Worm (Caenorhabditis elegans) whole organism, L1 larva: ENCODE results near the gene T28C12.2.

Experiments
- Y116A8C.19 ChIP-seq: sonication (generic microtip); optimal IDR thresholded peaks from 2 replicates; lab custom pipeline; 2016; ENCODE audit warnings: missing compliant biosample characterization, missing genetic modification characterization, borderline replicate concordance
- aly-2 ChIP-seq: fragments of 150-350 bp; optimal IDR thresholded peaks from 2 replicates; lab custom pipeline; 2014; ENCODE audit warnings: missing biosample characterization, missing genetic modification characterization
- blmp-1 ChIP-seq: fragments of 150-350 bp; optimal IDR thresholded peaks from 2 replicates; lab custom pipeline; 2014; ENCODE audit warnings: missing biosample characterization, missing genetic modification characterization
- ceh-8 ChIP-seq: fragments of 200-800 bp; sonication (Bioruptor generic); optimal IDR thresholded peaks from 2 replicates; lab custom pipeline; 2018; ENCODE audit warnings: mild to moderate bottlenecking, missing genetic modification characterization, moderate library complexity, missing compliant biosample characterization
- ceh-82 ChIP-seq, 3 experiments: fragments of 150-350 bp in 1 of 3; sonication (generic microtip) in 2 of 3; optimal IDR thresholded peaks; 2 replicates each; lab custom pipeline; 2014 to 2017; ENCODE audit warnings: missing biosample characterization in 3 of 3, missing genetic modification characterization in 3 of 3
- ceh-88 ChIP-seq: fragments of 200-800 bp; sonication (Bioruptor generic); IDR thresholded peaks from 2 replicates; pipeline ENCODE4 v1.3.6; 2022; ENCODE audit warnings: missing genetic modification characterization, missing compliant biosample characterization
- ces-1 ChIP-seq: fragments of 150-350 bp; optimal IDR thresholded peaks from 2 replicates; lab custom pipeline; 2014; ENCODE audit warnings: missing biosample characterization, missing genetic modification reagents, missing genetic modification characterization
- dsc-1 ChIP-seq: sonication (generic microtip); optimal IDR thresholded peaks from 2 replicates; lab custom pipeline; 2016; ENCODE audit warnings: mild to moderate bottlenecking, missing genetic modification characterization, missing compliant biosample characterization
- efl-1 ChIP-seq, 4 experiments: fragments of 150-350 bp; optimal IDR thresholded peaks in 3 of 4; peaks in 1 of 4; 1 replicate in 1 of 4; 2 replicates in 3 of 4; lab custom pipeline; 2014; ENCODE audit warnings: missing biosample characterization in 2 of 4, missing genetic modification characterization in 2 of 4, missing genetic modification reagents in 2 of 4
- egl-13 ChIP-seq: sonication (generic microtip); optimal IDR thresholded peaks from 2 replicates; lab custom pipeline; 2016; ENCODE audit warnings: missing genotype, missing genetic modification reagents, missing genetic modification characterization, missing compliant biosample characterization
- egl-27 ChIP-seq, 2 experiments: fragments of 150-350 bp in 1 of 2; sonication (generic microtip); optimal IDR thresholded peaks; 3 replicates each; lab custom pipeline; 2017 to 2018; ENCODE audit warnings: missing biosample characterization in 2 of 2, missing genetic modification characterization in 2 of 2, missing genetic modification reagents in 2 of 2
- elt-2 ChIP-seq: sonication (generic microtip); optimal IDR thresholded peaks from 2 replicates; lab custom pipeline; 2016; ENCODE audit warnings: missing genetic modification characterization, mild to moderate bottlenecking, inconsistent platforms, missing compliant biosample characterization, missing genetic modification reagents
- ets-5 ChIP-seq: fragments of 200-800 bp; sonication (Bioruptor generic); IDR thresholded peaks from 2 replicates; pipeline ENCODE4 v1.3.6; 2022; ENCODE audit warnings: missing genetic modification characterization, missing compliant biosample characterization
- fkh-8 ChIP-seq: sonication (generic microtip); optimal IDR thresholded peaks from 2 replicates; lab custom pipeline; 2016; ENCODE audit warnings: mild to moderate bottlenecking, missing genetic modification characterization, missing compliant biosample characterization
- hlh-17 ChIP-seq: fragments of 200-800 bp; sonication (Bioruptor generic); optimal IDR thresholded peaks from 2 replicates; lab custom pipeline; 2018; ENCODE audit warnings: missing genetic modification characterization, mild to moderate bottlenecking, missing compliant biosample characterization, moderate library complexity, borderline replicate concordance
- isw-1 ChIP-seq: fragments of 200-800 bp; sonication (Bioruptor generic); IDR thresholded peaks from 2 replicates; pipeline ENCODE4 v1.3.6; 2022; ENCODE audit warnings: missing genetic modification characterization, missing compliant biosample characterization
- lin-15B ChIP-seq: fragments of 150-350 bp; sonication (generic microtip); optimal IDR thresholded peaks from 3 replicates; lab custom pipeline; 2014; ENCODE audit warnings: missing biosample characterization, missing genetic modification characterization
- lin-35 ChIP-seq, 2 experiments: fragments of 150-350 bp; optimal IDR thresholded peaks; 2 replicates each; lab custom pipeline; 2014; ENCODE audit warnings: missing biosample characterization in 2 of 2, missing genetic modification characterization in 2 of 2, missing genetic modification reagents in 2 of 2
- mab-9 ChIP-seq: fragments of 200-800 bp; sonication (Bioruptor generic); IDR thresholded peaks from 2 replicates; pipeline ENCODE4 v1.3.6; 2022; ENCODE audit warnings: missing genetic modification reagents, missing genetic modification characterization, missing compliant biosample characterization
- mef-2 ChIP-seq: fragments of 150-350 bp; optimal IDR thresholded peaks from 2 replicates; lab custom pipeline; 2014; ENCODE audit warnings: missing biosample characterization, missing genetic modification characterization
- mep-1 ChIP-seq: fragments of 150-350 bp; optimal IDR thresholded peaks from 2 replicates; lab custom pipeline; 2014; ENCODE audit warnings: missing biosample characterization, missing genetic modification characterization
- nhr-11 ChIP-seq: fragments of 150-350 bp; optimal IDR thresholded peaks from 2 replicates; lab custom pipeline; 2014; ENCODE audit warnings: missing biosample characterization, missing genetic modification characterization
- nhr-12 ChIP-seq: sonication (generic microtip); optimal IDR thresholded peaks from 2 replicates; lab custom pipeline; 2017; ENCODE audit warnings: missing biosample characterization, missing genetic modification characterization
- nhr-237 ChIP-seq: fragments of 150-350 bp; optimal IDR thresholded peaks from 2 replicates; lab custom pipeline; 2014; ENCODE audit warnings: missing biosample characterization, missing genetic modification characterization
- nhr-76 ChIP-seq: sonication (generic microtip); optimal IDR thresholded peaks from 2 replicates; lab custom pipeline; 2017; ENCODE audit warnings: missing biosample characterization, missing genetic modification characterization
- nhr-85 ChIP-seq: sonication (generic microtip); peaks from one replicate; lab custom pipeline; 2016; ENCODE audit warnings: missing genetic modification characterization, inconsistent platforms, missing compliant biosample characterization
- pag-3 ChIP-seq: sonication (generic microtip); optimal IDR thresholded peaks from 2 replicates; lab custom pipeline; 2017; ENCODE audit warnings: missing genetic modification characterization, mild to moderate bottlenecking, missing compliant biosample characterization, antibody characterized with exemption, borderline replicate concordance; ENCODE audit not compliant: insufficient read depth
- pax-3 ChIP-seq: fragments of 200-800 bp; sonication (Bioruptor generic); optimal IDR thresholded peaks from 2 replicates; lab custom pipeline; 2018; ENCODE audit warnings: mild to moderate bottlenecking, missing genetic modification characterization, moderate library complexity, missing compliant biosample characterization
- rnt-1 ChIP-seq: sonication (generic microtip); optimal IDR thresholded peaks from 2 replicates; lab custom pipeline; 2016; ENCODE audit warnings: mild to moderate bottlenecking, missing genetic modification characterization, moderate library complexity, missing compliant biosample characterization
- snu-23 ChIP-seq: sonication (generic microtip); optimal IDR thresholded peaks from 2 replicates; lab custom pipeline; 2016; ENCODE audit warnings: missing genetic modification characterization, missing compliant biosample characterization
- tbx-2 ChIP-seq: sonication (generic microtip); optimal IDR thresholded peaks from 2 replicates; lab custom pipeline; 2016; ENCODE audit warnings: missing genetic modification characterization, missing compliant biosample characterization
- unc-130 ChIP-seq: fragments of 150-350 bp; optimal IDR thresholded peaks from 2 replicates; lab custom pipeline; 2017; ENCODE audit warnings: missing biosample characterization, missing genetic modification characterization, inconsistent platforms
- unc-30 ChIP-seq: sonication (generic microtip); optimal IDR thresholded peaks from 2 replicates; lab custom pipeline; 2017; ENCODE audit warnings: missing biosample characterization, missing genetic modification characterization
- unc-86 ChIP-seq: sonication (generic microtip); optimal IDR thresholded peaks from 2 replicates; lab custom pipeline; 2016; ENCODE audit warnings: missing genetic modification characterization, missing compliant biosample characterization
- unc-98 ChIP-seq: fragments of 200-800 bp; sonication (Bioruptor generic); IDR thresholded peaks from 2 replicates; pipeline ENCODE4 v1.3.6; 2022; ENCODE audit warnings: missing genetic modification characterization, missing compliant biosample characterization
- xbp-1 ChIP-seq: sonication (generic microtip); optimal IDR thresholded peaks from 2 replicates; lab custom pipeline; 2016; ENCODE audit warnings: missing genetic modification characterization, missing compliant biosample characterization

The T28C12.2 gene

DNA sequence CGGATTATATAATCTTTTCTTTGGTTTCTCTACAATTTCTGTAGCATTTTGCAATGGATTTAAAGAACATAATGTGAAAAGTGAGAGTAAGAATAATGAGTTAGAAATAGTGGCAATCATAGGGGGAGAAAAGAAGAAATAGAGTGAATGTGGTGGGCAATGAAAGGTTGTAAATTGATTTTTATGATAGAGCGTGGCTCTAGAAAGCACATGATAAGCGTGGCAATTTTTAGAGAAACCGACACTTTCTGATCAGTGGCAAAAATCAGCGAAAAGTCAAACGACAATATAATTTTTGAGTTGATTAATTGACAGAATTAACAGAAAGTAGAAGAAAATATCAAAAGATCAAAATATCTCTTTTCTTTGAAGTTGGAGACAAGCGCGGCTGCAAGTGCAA is 36.6 kb upstream of the T28C12.2 start, which contains the start of gene K12B6.9:
TSS of gene K12B6.9 (minus strand) at position 266 of the 400 bp plus-strand sequence.
- TF ChIP-seq ceh-82 (tag; optimal IDR thresholded peaks at IDR 0.05; lab: Kevin White, UChicago) (no peak), lin-35 (GFP tag; optimal IDR thresholded peaks at IDR 0.05; lab: Kevin White, UChicago) (peak in 1 of 2 experiments; percentile 32), elt-2 (peak; percentile 55)
- TF ChIP-seq, all 84 proteins: peak for 2

DNA sequence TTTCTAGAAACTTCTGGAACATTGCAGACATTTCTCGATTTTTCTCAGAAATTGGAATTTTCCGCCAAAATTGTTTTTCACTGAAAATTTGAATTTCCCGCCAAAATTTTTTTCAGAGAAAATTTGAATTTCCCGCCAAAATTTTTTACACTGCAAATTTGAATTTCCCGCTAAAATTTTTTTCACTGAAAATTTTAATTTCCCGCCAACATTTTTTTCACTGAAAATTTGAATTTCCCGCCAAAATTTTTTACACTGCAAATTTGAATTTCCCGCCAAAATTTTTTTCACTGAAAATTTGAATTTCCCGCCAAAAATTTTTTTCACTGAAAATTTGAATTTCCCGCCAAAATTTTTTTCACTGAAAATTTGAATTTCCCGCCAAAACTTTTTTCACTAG is 32.5 kb upstream of the T28C12.2 start:
- peak; percentile 64 for TF ChIP-seq unc-98 (GFP tag; lab: Robert Waterston, UW)
- TF ChIP-seq, all 84 proteins: peak for 1; not testable (repeated sequence) for 83

DNA sequence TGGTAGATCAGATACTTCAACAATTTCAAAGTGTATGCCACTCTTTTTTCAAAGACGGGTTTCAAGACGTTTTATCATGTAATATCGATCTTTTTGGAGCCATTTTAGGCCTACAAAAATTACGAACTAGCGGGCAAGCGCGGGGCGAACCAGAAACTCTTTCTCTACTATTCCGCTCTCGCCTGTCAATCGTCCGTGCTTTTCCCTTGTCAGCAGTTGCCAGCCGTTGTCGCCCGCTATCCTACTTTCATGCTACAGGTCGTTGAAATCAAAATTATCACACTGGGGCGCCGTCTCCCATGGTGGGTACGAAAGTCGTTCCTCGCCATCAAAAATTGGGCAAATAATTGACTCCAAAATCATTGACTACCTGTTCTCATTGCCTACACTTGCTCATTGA is 28.0 kb upstream of the T28C12.2 start:
- TF ChIP-seq xbp-1 (no peak), aly-2 (tag; lab: Kevin White, UChicago) (no peak)
- TF ChIP-seq, all 84 proteins: peak for 0

DNA sequence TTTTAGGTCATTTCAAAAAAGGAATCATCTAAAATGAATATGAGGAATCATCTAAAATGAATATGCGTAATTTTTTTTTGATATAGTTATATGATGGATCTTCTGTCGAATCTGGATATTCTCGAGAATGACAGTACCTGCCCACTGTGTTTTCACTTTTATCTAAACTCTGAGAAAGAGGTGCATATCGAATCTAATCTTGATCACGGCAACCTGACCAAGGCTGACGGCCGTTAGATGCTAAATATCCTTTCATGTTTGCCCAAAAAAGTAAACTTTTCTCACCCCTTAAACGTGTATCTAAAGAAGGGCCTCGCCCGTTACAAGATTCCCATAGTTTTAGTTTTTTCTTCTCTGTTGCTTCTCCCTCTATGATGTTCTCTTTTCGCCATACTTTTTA is 26.5 kb upstream of the T28C12.2 start:
- TF ChIP-seq blmp-1 (tag; lab: Kevin White, UChicago) (peak; percentile 68), dsc-1 (tag; lab: Kevin White, UChicago) (no peak), snu-23 (no peak), nhr-76 (no peak)

DNA sequence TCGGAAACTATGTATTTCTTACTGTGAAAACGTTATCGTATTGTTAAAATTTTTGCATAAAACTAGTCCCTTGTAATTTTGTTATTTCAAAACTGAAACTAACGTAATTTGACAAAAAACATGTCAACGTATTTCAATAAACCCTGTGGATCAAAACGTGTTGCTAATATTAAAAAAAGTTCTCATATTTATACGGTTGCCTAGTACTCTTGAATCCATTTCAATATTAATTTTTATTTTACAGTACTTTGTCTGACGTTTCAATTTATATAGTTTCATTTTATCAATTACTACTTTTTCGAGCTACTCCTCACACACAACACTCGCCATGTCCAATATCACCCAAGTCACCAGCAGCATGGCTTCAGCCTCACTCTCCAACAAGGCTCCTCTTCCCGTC is 25.5 kb upstream of the T28C12.2 start, which contains the start of gene sago-1:
TSS of gene sago-1 (plus strand) at position 301 of the 400 bp plus-strand sequence.
- no peak for TF ChIP-seq nhr-85 (tag; lab: Kevin White, UChicago)
- no peak for TF ChIP-seq nhr-237 (tag; lab: Kevin White, UChicago)
- no peak for TF ChIP-seq Y116A8C.19
- TF ChIP-seq pag-3 (tag; lab: Kevin White, UChicago), result no peak
- TF ChIP-seq ces-1 (GFP tag; lab: Kevin White, UChicago), result no peak
- no peak for TF ChIP-seq dsc-1 (tag; lab: Kevin White, UChicago)
- no peak for TF ChIP-seq mab-9 (GFP tag; lab: Robert Waterston, UW)
- no peak for TF ChIP-seq lin-15B (tag; lab: Kevin White, UChicago)
- no peak for TF ChIP-seq nhr-12
- TF ChIP-seq efl-1 (optimal IDR thresholded peaks at IDR 0.05; lab: Kevin White, UChicago), result no peak
- no peak for TF ChIP-seq efl-1 (GFP tag; optimal IDR thresholded peaks at IDR 0.05 in 1 of 2; lab: Kevin White, UChicago)
- no peak for TF ChIP-seq isw-1 (GFP tag; lab: Robert Waterston, UW)
- TF ChIP-seq ceh-88 (GFP tag; lab: Robert Waterston, UW), result no peak
- no peak for TF ChIP-seq egl-13 (tag; lab: Kevin White, UChicago)
- no peak for TF ChIP-seq unc-30 (tag; lab: Kevin White, UChicago)
- TF ChIP-seq mef-2 (tag; lab: Kevin White, UChicago), result no peak
- no peak for TF ChIP-seq rnt-1 (tag; lab: Kevin White, UChicago)
- no peak for TF ChIP-seq egl-27 (tag; optimal IDR thresholded peaks at IDR 0.05; lab: Kevin White, UChicago)
- TF ChIP-seq pax-3, result no peak
- no peak for TF ChIP-seq unc-130 (tag; lab: Kevin White, UChicago)
- TF ChIP-seq, all 84 proteins: peak for 0

DNA sequence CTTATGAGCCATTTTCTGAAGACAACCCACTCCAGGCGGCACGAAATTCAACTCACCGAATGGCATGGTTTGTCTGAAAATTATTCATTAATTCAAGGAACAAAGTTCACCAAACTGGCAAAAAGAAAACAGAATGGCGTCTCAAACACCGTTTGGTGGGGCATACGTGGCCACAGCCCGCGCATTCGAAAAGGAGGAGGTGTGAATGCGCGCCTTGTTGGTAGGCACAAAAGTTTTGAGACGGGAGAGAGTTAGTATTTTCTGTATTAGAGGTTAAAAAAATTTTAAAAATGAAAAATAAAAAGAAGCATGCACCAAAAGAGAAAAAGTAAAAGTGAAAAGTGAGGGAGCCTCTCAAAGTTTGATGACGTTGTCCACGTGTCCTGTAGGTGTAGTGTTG is 17.1 kb upstream of the T28C12.2 start:
- TF ChIP-seq xbp-1 (no peak), efl-1 (optimal IDR thresholded peaks at IDR 0.05; lab: Kevin White, UChicago) (no peak), efl-1 (GFP tag; optimal IDR thresholded peaks at IDR 0.05 in 1 of 2; lab: Kevin White, UChicago) (peak in 1 of 2 experiments; percentile 53), ceh-8 (no peak)

DNA sequence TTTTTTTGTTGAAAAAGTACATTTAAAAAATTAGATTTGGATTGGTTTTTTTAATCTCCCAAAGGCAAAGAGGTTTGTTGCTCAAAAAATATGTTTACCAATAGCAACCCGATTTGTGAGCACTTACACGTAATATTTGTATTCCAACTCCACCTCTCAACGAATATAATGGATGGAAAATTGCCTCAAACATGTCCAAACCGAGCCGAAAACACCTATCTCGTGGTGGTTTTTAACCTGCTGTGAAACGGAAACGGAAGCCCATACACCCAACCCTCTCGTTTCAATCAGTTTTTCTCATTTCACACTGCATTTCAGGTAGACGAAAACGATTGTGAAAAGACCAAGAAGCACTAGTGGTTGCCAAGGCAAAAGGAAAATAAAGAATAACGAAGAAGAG is 12.4 kb upstream of the T28C12.2 start, which contains the start of gene cest-24:
TSS of gene cest-24 (plus strand) at position 301 of the 400 bp plus-strand sequence.
- TF ChIP-seq ets-5 (no peak), nhr-11 (tag; lab: Kevin White, UChicago) (no peak), aly-2 (tag; lab: Kevin White, UChicago) (no peak), mep-1 (tag; lab: Kevin White, UChicago) (no peak), hlh-17 (no peak), pag-3 (tag; lab: Kevin White, UChicago) (no peak), unc-86 (tag; lab: Kevin White, UChicago) (no peak), tbx-2 (tag; lab: Kevin White, UChicago) (no peak), fkh-8 (tag; lab: Kevin White, UChicago) (no peak), Y116A8C.19 (no peak)
